Worm (Caenorhabditis elegans): ENCODE data around the gene srd-7.

ce11 chrIV:10780583-10780982 is 6.0 kb downstream of the srd-7 start, which contains the start of gene swt-3:
- TF ChIP-seq ama-1 (optimal IDR thresholded peaks at IDR 0.05) (no peak), dmd-4 (tag; optimal IDR thresholded peaks at IDR 0.05) (no peak), lin-13 (GFP tag; optimal IDR thresholded peaks at IDR 0.05) (no peak), mdl-1 (tag; optimal IDR thresholded peaks at IDR 0.05) (no peak), nhr-12 (tag; optimal IDR thresholded peaks at IDR 0.05) (no peak), F13H6.1 (tag; optimal IDR thresholded peaks at IDR 0.05) (no peak), lsy-2 (tag; optimal IDR thresholded peaks at IDR 0.05) (no peak), fos-1 (tag; optimal IDR thresholded peaks at IDR 0.05) (no peak), nhr-6 (tag; optimal IDR thresholded peaks at IDR 0.05) (no peak), sem-4 (tag; optimal IDR thresholded peaks at IDR 0.05) (no peak)

Measured in whole organism, L2 larva.